Worm (Caenorhabditis elegans): ENCODE results near the gene sqst-2.
"Not testable (repeated sequence)": the region's sequence is repeated elsewhere in the genome, so short reads cannot be mapped to it uniquely, and the experiment has no call there.

sqst-2 gene

ce11 chrIV:7328918-7329317 lies at the start of gene sqst-2:
Gene sqst-2, minus strand, starts transcription at chrIV:7328975.
- no peak for TF ChIP-seq unc-62 (GFP tag; optimal IDR thresholded peaks at IDR 0.05)
- TF ChIP-seq pqm-1 (tag; optimal IDR thresholded peaks at IDR 0.05), result peak; percentile 41
- TF ChIP-seq elt-2 (tag; optimal IDR thresholded peaks at IDR 0.05), result peak; percentile 49
- TF ChIP-seq ceh-28 (tag; optimal IDR thresholded peaks at IDR 0.05), result no peak
- TF ChIP-seq hmg-11 (tag; optimal IDR thresholded peaks at IDR 0.05), result no peak
- no peak for TF ChIP-seq ama-1 (optimal IDR thresholded peaks at IDR 0.05)
- no peak for TF ChIP-seq jun-1 (tag; optimal IDR thresholded peaks at IDR 0.05)

ce11 chrIV:7376511-7376910 lies 47.7 kb upstream of the sqst-2 start, which contains the start of gene T12B3.2:
Gene T12B3.2, plus strand, starts transcription at chrIV:7376811.
- TF ChIP-seq tbx-2 (tag; optimal IDR thresholded peaks at IDR 0.05) (no peak), ceh-9 (tag; optimal IDR thresholded peaks at IDR 0.05) (no peak), elt-2 (tag; optimal IDR thresholded peaks at IDR 0.05) (peak; percentile 1), snpc-4 (tag; optimal IDR thresholded peaks at IDR 0.05) (no peak), mdl-1 (tag; optimal IDR thresholded peaks at IDR 0.05) (no peak), nhr-76 (tag; optimal IDR thresholded peaks at IDR 0.05) (no peak), nhr-237 (tag; optimal IDR thresholded peaks at IDR 0.05) (no peak)

- TF ChIP-seq nhr-76, nhr-77, hmg-11 (tag; optimal IDR thresholded peaks at IDR 0.05): not testable (repeated sequence)
Measured at ce11 chrIV:7374847-7375246, 46.1 kb upstream of the sqst-2 start, which contains the start of gene T12B3.3. Gene T12B3.3, plus strand, starts transcription at chrIV:7375147.

- TF ChIP-seq skn-1 (tag; optimal IDR thresholded peaks at IDR 0.05); nhr-43 (tag; optimal IDR thresholded peaks at IDR 0.05; ENCODE audit: poor library complexity, severe bottlenecking); elt-3 (tag; optimal IDR thresholded peaks at IDR 0.05): not testable (repeated sequence)
Measured at ce11 chrIV:7365011-7365410, 36.2 kb upstream of the sqst-2 start, which contains the start of gene Y40C5A.4. Gene Y40C5A.4, minus strand, starts transcription at chrIV:7365111.

- TF ChIP-seq nhr-77 (tag; optimal IDR thresholded peaks at IDR 0.05) (no peak), aly-2 (tag; optimal IDR thresholded peaks at IDR 0.05) (no peak), lin-39 (tag; optimal IDR thresholded peaks at IDR 0.05) (no peak), fkh-2 (tag; optimal IDR thresholded peaks at IDR 0.05) (no peak), snpc-4 (tag; optimal IDR thresholded peaks at IDR 0.05) (no peak), ceh-9 (tag; optimal IDR thresholded peaks at IDR 0.05) (no peak), sea-2 (GFP tag; optimal IDR thresholded peaks at IDR 0.05) (no peak), egl-5 (tag; optimal IDR thresholded peaks at IDR 0.05) (no peak), nhr-23 (tag; optimal IDR thresholded peaks at IDR 0.05) (no peak), ztf-4 (tag; optimal IDR thresholded peaks at IDR 0.05) (no peak), egl-27 (tag; optimal IDR thresholded peaks at IDR 0.05) (no peak)
Measured at ce11 chrIV:7346751-7347150, 18.0 kb upstream of the sqst-2 start, which contains the start of gene daf-42. Gene daf-42, minus strand, starts transcription at chrIV:7346851.

- TF ChIP-seq elt-2 (tag; optimal IDR thresholded peaks at IDR 0.05) (peak; percentile 25), nhr-43 (tag; optimal IDR thresholded peaks at IDR 0.05; ENCODE audit: poor library complexity, severe bottlenecking) (peak; percentile 31), nhr-237 (tag; optimal IDR thresholded peaks at IDR 0.05) (no peak)
Measured at ce11 chrIV:7344020-7344419, 15.2 kb upstream of the sqst-2 start.

ce11 chrIV:7342144-7342543 lies 13.4 kb upstream of the sqst-2 start:
- TF ChIP-seq nhr-25 (tag; optimal IDR thresholded peaks at IDR 0.05), result no peak
- TF ChIP-seq nhr-43 (tag; optimal IDR thresholded peaks at IDR 0.05; ENCODE audit: poor library complexity, severe bottlenecking), result no peak
- no peak for TF ChIP-seq egl-5 (tag; optimal IDR thresholded peaks at IDR 0.05)
- no peak for TF ChIP-seq elt-3 (tag; optimal IDR thresholded peaks at IDR 0.05)
- no peak for TF ChIP-seq unc-39 (tag; optimal IDR thresholded peaks at IDR 0.05)
- TF ChIP-seq pha-4 (tag; optimal IDR thresholded peaks at IDR 0.05), result no peak
- TF ChIP-seq ama-1 (optimal IDR thresholded peaks at IDR 0.05), result no peak
- TF ChIP-seq ceh-9 (tag; optimal IDR thresholded peaks at IDR 0.05), result no peak
